Worm (Caenorhabditis elegans): ENCODE results near the gene hrpu-2.
A peak's percentile ranks its signal among the peaks of the same experiment; 100 is the strongest.

Gene hrpu-2

ce11 chrIV:2130714-2131113 is 47.0 kb upstream of the hrpu-2 start, which contains the start of gene prmt-6:
Gene prmt-6, plus strand, starts transcription at chrIV:2130965.
- no peak for TF ChIP-seq egl-27 (tag; optimal IDR thresholded peaks at IDR 0.05)
- peak in 1 of 3 experiments; percentile 26 for TF ChIP-seq elt-3 (tag; optimal IDR thresholded peaks at IDR 0.05)
- TF ChIP-seq elt-2 (tag; optimal IDR thresholded peaks at IDR 0.05): peak; percentile 81
- peak; percentile 17 for TF ChIP-seq pqm-1 (tag; optimal IDR thresholded peaks at IDR 0.05)

- TF ChIP-seq pqm-1 (tag; optimal IDR thresholded peaks at IDR 0.05): no peak
- TF ChIP-seq mdl-1 (tag; optimal IDR thresholded peaks at IDR 0.05): no peak
- TF ChIP-seq nhr-237 (tag; optimal IDR thresholded peaks at IDR 0.05): no peak
- TF ChIP-seq ceh-28 (tag; optimal IDR thresholded peaks at IDR 0.05): peak; percentile 52
These were observed 44.2 kb upstream of the hrpu-2 start, which contains the start of gene C23H5.12 for ce11 chrIV:2133431-2133940. Gene C23H5.12, plus strand, starts transcription at chrIV:2133481.

ce11 chrIV:2136607-2137006 is 41.1 kb upstream of the hrpu-2 start, which contains the start of gene test-1:
Gene test-1, plus strand, starts transcription at chrIV:2136951.
- TF ChIP-seq mml-1 (tag; optimal IDR thresholded peaks at IDR 0.05) (no peak), nhr-25 (tag; optimal IDR thresholded peaks at IDR 0.05) (no peak), nhr-76 (tag; optimal IDR thresholded peaks at IDR 0.05) (no peak)

- TF ChIP-seq ceh-9 (tag; optimal IDR thresholded peaks at IDR 0.05): no peak
- TF ChIP-seq snpc-4 (tag; optimal IDR thresholded peaks at IDR 0.05): no peak
- TF ChIP-seq ceh-28 (tag; optimal IDR thresholded peaks at IDR 0.05): no peak
- TF ChIP-seq aly-2 (tag; optimal IDR thresholded peaks at IDR 0.05): no peak
- no peak for TF ChIP-seq elt-2 (tag; optimal IDR thresholded peaks at IDR 0.05)
- no peak for TF ChIP-seq elt-1 (tag; optimal IDR thresholded peaks at IDR 0.05)
- TF ChIP-seq elt-3 (tag; optimal IDR thresholded peaks at IDR 0.05): no peak
- TF ChIP-seq egl-27 (tag; optimal IDR thresholded peaks at IDR 0.05): no peak
- TF ChIP-seq ztf-11 (tag; optimal IDR thresholded peaks at IDR 0.05): no peak
- no peak for TF ChIP-seq unc-39 (tag; optimal IDR thresholded peaks at IDR 0.05)
- no peak for TF ChIP-seq nhr-77 (tag; optimal IDR thresholded peaks at IDR 0.05)
- no peak for TF ChIP-seq lin-15B (tag; optimal IDR thresholded peaks at IDR 0.05)
- TF ChIP-seq fkh-2 (tag; optimal IDR thresholded peaks at IDR 0.05): no peak
- no peak for TF ChIP-seq lsy-12 (tag; optimal IDR thresholded peaks at IDR 0.05)
- TF ChIP-seq sea-2 (GFP tag; optimal IDR thresholded peaks at IDR 0.05): no peak
- TF ChIP-seq nhr-237 (tag; optimal IDR thresholded peaks at IDR 0.05): no peak
- no peak for TF ChIP-seq nhr-25 (tag; optimal IDR thresholded peaks at IDR 0.05)
- TF ChIP-seq nhr-12 (tag; optimal IDR thresholded peaks at IDR 0.05): no peak
These were observed 40.2 kb upstream of the hrpu-2 start for ce11 chrIV:2137478-2137877.

ce11 chrIV:2140543-2140942 is 37.2 kb upstream of the hrpu-2 start, which contains the start of gene C54E4.12:
Gene C54E4.12, minus strand, starts transcription at chrIV:2140643.
- TF ChIP-seq aly-2 (tag; optimal IDR thresholded peaks at IDR 0.05) (no peak), tbx-2 (tag; optimal IDR thresholded peaks at IDR 0.05) (no peak), ztf-4 (tag; optimal IDR thresholded peaks at IDR 0.05) (no peak), fkh-2 (tag; optimal IDR thresholded peaks at IDR 0.05) (no peak), nhr-77 (tag; optimal IDR thresholded peaks at IDR 0.05) (no peak), lin-15B (tag; optimal IDR thresholded peaks at IDR 0.05) (no peak), lin-39 (tag; optimal IDR thresholded peaks at IDR 0.05) (no peak), ztf-11 (tag; optimal IDR thresholded peaks at IDR 0.05) (no peak), daf-12 (tag; optimal IDR thresholded peaks at IDR 0.05) (no peak), nhr-43 (tag; optimal IDR thresholded peaks at IDR 0.05; ENCODE audit: poor library complexity, severe bottlenecking) (no peak), ceh-82 (tag; optimal IDR thresholded peaks at IDR 0.05) (no peak), skn-1 (tag; optimal IDR thresholded peaks at IDR 0.05) (no peak), zag-1 (tag; optimal IDR thresholded peaks at IDR 0.05) (no peak), pqm-1 (tag; optimal IDR thresholded peaks at IDR 0.05) (no peak), R02D3.7 (tag; optimal IDR thresholded peaks at IDR 0.05) (no peak), eor-1 (tag; optimal IDR thresholded peaks at IDR 0.05) (no peak), jun-1 (tag; optimal IDR thresholded peaks at IDR 0.05) (no peak), snpc-4 (tag; optimal IDR thresholded peaks at IDR 0.05) (no peak), elt-2 (tag; optimal IDR thresholded peaks at IDR 0.05) (no peak), pha-4 (tag; optimal IDR thresholded peaks at IDR 0.05) (no peak)
